Fruit fly (Drosophila melanogaster) whole organism, wandering third instar larva: ENCODE results near the gene Rcc1.

Source experiments
- CrebA ChIP-seq: fragments of 200-800 bp; sonication (Bioruptor generic); optimal IDR thresholded peaks from 2 replicates; lab custom pipeline; 2016; ENCODE audit warnings: missing biosample characterization, mild to moderate bottlenecking, missing genetic modification characterization, borderline replicate concordance
- Rel ChIP-seq, 2 experiments: fragments of 200-800 bp; sonication (Bioruptor generic) in 1 of 2; optimal IDR thresholded peaks; 2 replicates in 1 of 2; 3 replicates in 1 of 2; lab custom pipeline; 2016 to 2019; ENCODE audit warnings: mild to moderate bottlenecking in 2 of 2, missing biosample characterization in 2 of 2, missing genetic modification characterization in 2 of 2, moderate library complexity in 1 of 2
- foxo ChIP-seq, 2 experiments: fragments of 200-800 bp; sonication (Bioruptor generic); optimal IDR thresholded peaks; 2 replicates in 1 of 2; 3 replicates in 1 of 2; lab custom pipeline; 2016 to 2017; ENCODE audit warnings: missing biosample characterization in 2 of 2, missing genetic modification characterization in 2 of 2
- h ChIP-seq: fragments of 200-800 bp; sonication (Bioruptor generic); optimal IDR thresholded peaks from 3 replicates; lab custom pipeline; 2016; ENCODE audit warnings: missing biosample characterization, mild to moderate bottlenecking, missing genetic modification characterization
- psq ChIP-seq: fragments of 200-800 bp; sonication (Bioruptor generic); optimal IDR thresholded peaks from 3 replicates; lab custom pipeline; 2017; ENCODE audit warnings: missing biosample characterization, mild to moderate bottlenecking, missing genetic modification characterization, moderate library complexity
- usp ChIP-seq: fragments of >200 bp; optimal IDR thresholded peaks from 2 replicates; lab custom pipeline; 2017; ENCODE audit warnings: missing biosample characterization, missing genetic modification characterization

- no peak for TF ChIP-seq usp (GFP tag; lab: Kevin White, UChicago)
- TF ChIP-seq Rel (GFP tag; optimal IDR thresholded peaks at IDR 0.05; lab: Kevin White, UChicago): no peak
- TF ChIP-seq Rel (tag; optimal IDR thresholded peaks at IDR 0.05; lab: Kevin White, UChicago): no peak
- TF ChIP-seq h (GFP tag; lab: Kevin White, UChicago): no peak
- no peak for TF ChIP-seq CrebA (GFP tag; lab: Kevin White, UChicago)
- no peak for TF ChIP-seq foxo (GFP tag; optimal IDR thresholded peaks at IDR 0.05; lab: Kevin White, UChicago)
- TF ChIP-seq psq (GFP tag; lab: Kevin White, UChicago): no peak
Measured at dm6 chr3L:5970169-5970568, 37.6 kb upstream of the Rcc1 start.
